Worm (Caenorhabditis elegans): ENCODE measurements around the gene hrpa-2.

hrpa-2 gene

DNA sequence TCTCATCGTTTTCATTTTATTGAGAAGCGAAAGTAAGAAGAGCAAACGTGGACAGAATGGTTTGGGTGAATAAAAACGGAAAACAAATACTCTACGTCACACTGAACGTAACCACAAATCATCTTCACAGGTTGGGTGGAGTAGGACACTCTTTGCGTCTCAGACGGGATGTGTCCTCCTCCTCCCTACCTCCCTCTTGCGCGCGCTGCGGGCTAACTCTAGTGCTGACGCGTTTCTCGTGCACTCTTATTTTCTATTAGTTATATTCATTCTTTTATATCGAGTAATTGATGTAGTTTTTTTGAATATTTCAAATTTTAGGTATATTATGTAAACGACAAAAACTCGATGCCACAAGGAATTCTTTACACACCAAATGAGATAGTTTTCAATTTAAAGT lies 27.9 kb downstream of the hrpa-2 start, which contains the start of gene Y34B4A.7:
Gene Y34B4A.7 (plus strand): TSS at position 297 of the 400 bp plus-strand sequence.
- TF ChIP-seq mdl-1 (tag; optimal IDR thresholded peaks at IDR 0.05) (no peak), mml-1 (tag; optimal IDR thresholded peaks at IDR 0.05) (no peak), skn-1 (tag; optimal IDR thresholded peaks at IDR 0.05) (no peak), nhr-28 (tag; optimal IDR thresholded peaks at IDR 0.05) (no peak), jun-1 (tag; optimal IDR thresholded peaks at IDR 0.05) (no peak), pha-4 (tag; optimal IDR thresholded peaks at IDR 0.05) (peak; percentile 73), fos-1 (tag; optimal IDR thresholded peaks at IDR 0.05) (no peak), nhr-11 (tag; optimal IDR thresholded peaks at IDR 0.05) (peak; percentile 33), ceh-9 (tag; optimal IDR thresholded peaks at IDR 0.05) (no peak), ztf-4 (tag; optimal IDR thresholded peaks at IDR 0.05) (no peak), egl-5 (tag; optimal IDR thresholded peaks at IDR 0.05) (no peak), pqm-1 (tag; optimal IDR thresholded peaks at IDR 0.05) (no peak), ztf-11 (tag; optimal IDR thresholded peaks at IDR 0.05) (no peak), elt-3 (tag; optimal IDR thresholded peaks at IDR 0.05) (no peak), nhr-76 (tag; optimal IDR thresholded peaks at IDR 0.05) (no peak), nhr-77 (tag; optimal IDR thresholded peaks at IDR 0.05) (no peak), hmg-11 (tag; optimal IDR thresholded peaks at IDR 0.05) (peak; percentile 37), daf-12 (tag; optimal IDR thresholded peaks at IDR 0.05) (no peak), ceh-16 (tag; optimal IDR thresholded peaks at IDR 0.05) (no peak), elt-2 (tag; optimal IDR thresholded peaks at IDR 0.05) (peak; percentile 39), nhr-43 (tag; optimal IDR thresholded peaks at IDR 0.05; ENCODE audit: poor library complexity, severe bottlenecking) (peak; percentile 2), nhr-12 (tag; optimal IDR thresholded peaks at IDR 0.05) (no peak), nfya-1 (tag; optimal IDR thresholded peaks at IDR 0.05; ENCODE audit: insufficient read depth) (peak; percentile 51), lsy-12 (tag; optimal IDR thresholded peaks at IDR 0.05) (no peak), ama-1 (optimal IDR thresholded peaks at IDR 0.05) (no peak), sea-2 (GFP tag; optimal IDR thresholded peaks at IDR 0.05) (no peak), aly-2 (tag; optimal IDR thresholded peaks at IDR 0.05) (no peak), nhr-25 (tag; optimal IDR thresholded peaks at IDR 0.05) (peak; percentile 76), fkh-10 (GFP tag; optimal IDR thresholded peaks at IDR 0.05) (no peak), lin-39 (tag; optimal IDR thresholded peaks at IDR 0.05) (peak; percentile 71), zag-1 (tag; optimal IDR thresholded peaks at IDR 0.05) (no peak), unc-62 (GFP tag; optimal IDR thresholded peaks at IDR 0.05) (no peak), R02D3.7 (tag; optimal IDR thresholded peaks at IDR 0.05) (no peak), lin-15B (tag; optimal IDR thresholded peaks at IDR 0.05) (peak; percentile 48), nhr-237 (tag; optimal IDR thresholded peaks at IDR 0.05) (no peak), egl-27 (tag; optimal IDR thresholded peaks at IDR 0.05) (no peak), nhr-23 (tag; optimal IDR thresholded peaks at IDR 0.05) (peak; percentile 72), elt-1 (tag; optimal IDR thresholded peaks at IDR 0.05) (no peak), tbx-2 (tag; optimal IDR thresholded peaks at IDR 0.05) (peak; percentile 45), unc-39 (tag; optimal IDR thresholded peaks at IDR 0.05) (no peak), eor-1 (tag; optimal IDR thresholded peaks at IDR 0.05) (no peak), ceh-82 (tag; optimal IDR thresholded peaks at IDR 0.05) (no peak), ceh-28 (tag; optimal IDR thresholded peaks at IDR 0.05) (peak; percentile 19), nhr-67 (tag; optimal IDR thresholded peaks at IDR 0.05) (no peak), snpc-4 (tag; optimal IDR thresholded peaks at IDR 0.05) (peak; percentile 80), fkh-2 (tag; optimal IDR thresholded peaks at IDR 0.05) (no peak), ZK546.5 (tag; optimal IDR thresholded peaks at IDR 0.05) (no peak)

DNA sequence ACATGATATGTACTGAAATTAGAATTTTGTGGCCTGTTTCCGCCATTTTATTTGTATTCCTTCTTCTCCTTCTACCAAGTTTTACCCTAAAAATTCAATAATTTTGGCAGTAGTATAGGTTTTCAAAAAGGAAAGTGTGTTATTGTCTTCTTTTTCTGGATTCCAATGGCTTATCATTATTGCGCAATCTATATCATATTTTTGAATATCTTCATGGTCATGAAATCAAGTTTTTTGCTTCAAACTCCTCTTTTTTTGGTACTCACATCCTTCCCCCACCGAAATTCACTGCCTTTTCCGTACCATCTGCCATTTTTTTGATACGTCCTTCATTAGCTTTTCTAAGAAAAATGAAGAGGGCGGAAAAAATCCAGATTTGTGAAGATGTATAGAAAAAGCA lies 32.6 kb downstream of the hrpa-2 start:
- TF ChIP-seq pha-4 (tag; optimal IDR thresholded peaks at IDR 0.05) = no peak
- TF ChIP-seq fos-1 (tag; optimal IDR thresholded peaks at IDR 0.05) = no peak
- no peak for TF ChIP-seq unc-62 (GFP tag; optimal IDR thresholded peaks at IDR 0.05)
- TF ChIP-seq egl-27 (tag; optimal IDR thresholded peaks at IDR 0.05) = no peak
- no peak for TF ChIP-seq tbx-2 (tag; optimal IDR thresholded peaks at IDR 0.05)
- no peak for TF ChIP-seq elt-1 (tag; optimal IDR thresholded peaks at IDR 0.05)
- no peak for TF ChIP-seq elt-2 (tag; optimal IDR thresholded peaks at IDR 0.05)
- TF ChIP-seq lin-39 (tag; optimal IDR thresholded peaks at IDR 0.05) = no peak
- no peak for TF ChIP-seq R02D3.7 (tag; optimal IDR thresholded peaks at IDR 0.05)
- TF ChIP-seq nhr-237 (tag; optimal IDR thresholded peaks at IDR 0.05) = no peak
- TF ChIP-seq hmg-11 (tag; optimal IDR thresholded peaks at IDR 0.05) = no peak
- TF ChIP-seq sea-2 (GFP tag; optimal IDR thresholded peaks at IDR 0.05) = no peak
- no peak for TF ChIP-seq eor-1 (tag; optimal IDR thresholded peaks at IDR 0.05)
- no peak for TF ChIP-seq ZK546.5 (tag; optimal IDR thresholded peaks at IDR 0.05)
- no peak for TF ChIP-seq nhr-76 (tag; optimal IDR thresholded peaks at IDR 0.05)
- no peak for TF ChIP-seq lsy-12 (tag; optimal IDR thresholded peaks at IDR 0.05)

All from whole organism, L3 larva.